Worm (Caenorhabditis elegans): ENCODE measurements around the gene ZK643.5.

DNA sequence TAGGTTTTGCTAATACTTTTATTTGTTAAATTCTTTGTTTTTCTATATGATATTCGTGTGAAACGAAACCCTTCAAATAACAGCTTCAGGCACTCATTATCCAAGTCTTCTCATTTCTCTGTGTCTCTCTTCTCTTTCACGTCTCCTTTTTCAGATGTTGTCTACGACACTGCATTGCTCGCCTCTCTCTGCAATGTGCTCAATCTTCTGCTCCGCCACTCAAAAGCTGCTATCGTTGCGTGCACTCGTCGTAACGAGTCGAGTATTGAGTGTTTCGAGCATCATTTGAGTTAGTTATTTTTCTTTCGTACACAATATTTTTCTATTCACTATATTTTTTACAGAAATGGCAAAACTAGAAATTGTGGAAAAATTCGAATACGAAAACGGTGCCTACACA lies 17.2 kb upstream of the ZK643.5 start:
- TF ChIP-seq nhr-76 (tag; optimal IDR thresholded peaks at IDR 0.05) (no peak), unc-62 (GFP tag; optimal IDR thresholded peaks at IDR 0.05) (no peak), nhr-12 (tag; optimal IDR thresholded peaks at IDR 0.05) (no peak), nhr-237 (tag; optimal IDR thresholded peaks at IDR 0.05) (no peak), elt-1 (tag; optimal IDR thresholded peaks at IDR 0.05; ENCODE audit: borderline replicate concordance, insufficient read depth) (no peak), mls-2 (tag; optimal IDR thresholded peaks at IDR 0.05) (no peak), elt-3 (tag; optimal IDR thresholded peaks at IDR 0.05) (no peak), sem-2 (GFP tag; optimal IDR thresholded peaks at IDR 0.05) (no peak), snpc-4 (tag; optimal IDR thresholded peaks at IDR 0.05) (no peak), ceh-83 (GFP tag; optimal IDR thresholded peaks at IDR 0.05) (no peak), lsy-2 (tag; optimal IDR thresholded peaks at IDR 0.05) (no peak), zip-8 (tag; optimal IDR thresholded peaks at IDR 0.05) (no peak)
